Worm (Caenorhabditis elegans) whole organism, midembryonic: ENCODE results near the gene Y49A3A.3.

ENCODE experiments used
- flt-1 ChIP-seq: fragments of 200-800 bp; sonication (Bioruptor generic); IDR thresholded peaks from 2 replicates; pipeline ENCODE4 v1.3.6; 2022; ENCODE audit warnings: missing genetic modification characterization, missing compliant biosample characterization
- ref-1 ChIP-seq: fragments of 200-800 bp; sonication (Bioruptor generic); conservative IDR thresholded peaks from 2 replicates; pipeline ENCODE4 v1.3.6; 2022; ENCODE audit warnings: missing genetic modification reagents, missing genetic modification characterization, missing compliant biosample characterization
- tab-1 ChIP-seq: fragments of 200-800 bp; sonication (Bioruptor generic); IDR thresholded peaks from 2 replicates; pipeline ENCODE4 v1.3.6; 2022; ENCODE audit warnings: missing genetic modification characterization, missing compliant biosample characterization
- ztf-23 ChIP-seq: fragments of 200-800 bp; sonication (Bioruptor generic); IDR thresholded peaks from 2 replicates; pipeline ENCODE4 v1.3.6; 2022; ENCODE audit warnings: missing genetic modification reagents, missing genetic modification characterization, missing compliant biosample characterization
- ztf-29 ChIP-seq: fragments of 200-800 bp; sonication (Bioruptor generic); IDR thresholded peaks from 2 replicates; pipeline ENCODE4 v1.3.6; 2022; ENCODE audit warnings: missing genetic modification reagents, missing genetic modification characterization, missing compliant biosample characterization

DNA sequence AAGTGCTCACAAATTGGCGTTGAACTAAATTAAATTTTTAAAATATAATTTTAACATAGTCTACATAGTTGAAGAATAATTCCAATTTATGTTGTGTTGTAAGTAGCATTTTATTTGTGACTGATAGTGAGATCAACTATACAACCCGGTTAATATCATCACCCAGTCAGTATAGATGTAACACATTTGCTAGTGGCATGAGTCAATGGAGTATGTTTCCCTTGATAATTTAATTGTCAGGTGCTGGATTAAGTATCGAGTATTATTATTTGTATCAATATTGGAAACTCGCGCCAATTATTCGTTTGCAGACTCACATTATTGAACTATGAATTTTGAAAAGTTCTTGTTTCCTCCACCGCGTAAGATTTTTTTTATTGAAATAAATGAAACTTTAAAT is 19.3 kb upstream of the Y49A3A.3 start, which contains the start of gene srm-5:
- no peak for TF ChIP-seq tab-1
- no peak for TF ChIP-seq ztf-23 (GFP tag; lab: Robert Waterston, UW)
- TF ChIP-seq ztf-29: no peak
- no peak for TF ChIP-seq ref-1 (GFP tag; lab: Robert Waterston, UW)
- no peak for TF ChIP-seq flt-1
